Worm (Caenorhabditis elegans) whole organism, mixed stage, embryonic: ENCODE results near the gene rnst-2.
A peak's percentile ranks its signal among the peaks of the same experiment; 100 is the strongest.

Experiments used
- bed-3 ChIP-seq: fragments of 200-800 bp; sonication (Bioruptor generic); optimal IDR thresholded peaks from 3 replicates; lab custom pipeline; 2018; ENCODE audit warnings: mild to moderate bottlenecking, missing genetic modification characterization, moderate library complexity, missing compliant biosample characterization
- blmp-1 ChIP-seq: fragments of 150-350 bp; optimal IDR thresholded peaks from 2 replicates; lab custom pipeline; 2014; ENCODE audit warnings: missing biosample characterization, missing genetic modification characterization
- ceh-39 ChIP-seq: fragments of 150-350 bp; optimal IDR thresholded peaks from 2 replicates; lab custom pipeline; 2014; ENCODE audit warnings: missing biosample characterization, missing genetic modification characterization
- ceh-43 ChIP-seq: fragments of 200-800 bp; sonication (Bioruptor generic); optimal IDR thresholded peaks from 2 replicates; lab custom pipeline; 2018; ENCODE audit warnings: mild to moderate bottlenecking, missing genetic modification characterization, moderate library complexity, missing compliant biosample characterization
- ceh-83 ChIP-seq: fragments of 200-800 bp; sonication (Bioruptor generic); optimal IDR thresholded peaks from 2 replicates; lab custom pipeline; 2018; ENCODE audit warnings: mild to moderate bottlenecking, missing genetic modification characterization, missing compliant biosample characterization
- ces-1 ChIP-seq: fragments of 150-350 bp; optimal IDR thresholded peaks from 2 replicates; lab custom pipeline; 2014; ENCODE audit warnings: missing biosample characterization, missing genetic modification reagents, missing genetic modification characterization
- cnd-1 ChIP-seq: fragments of 200-800 bp; sonication (Bioruptor generic); optimal IDR thresholded peaks from 2 replicates; lab custom pipeline; 2018; ENCODE audit warnings: mild to moderate bottlenecking, missing genetic modification characterization, missing compliant biosample characterization
- flh-1 ChIP-seq: fragments of 200-800 bp; sonication (Bioruptor generic); optimal IDR thresholded peaks from 2 replicates; lab custom pipeline; 2018; ENCODE audit warnings: mild to moderate bottlenecking, missing genetic modification characterization, moderate library complexity, missing compliant biosample characterization
- hlh-1 ChIP-seq: fragments of 150-350 bp; optimal IDR thresholded peaks from 2 replicates; lab custom pipeline; 2014; ENCODE audit warnings: missing biosample characterization, missing genetic modification reagents, missing genetic modification characterization
- lin-32 ChIP-seq: fragments of 200-800 bp; sonication (Bioruptor generic); optimal IDR thresholded peaks from 2 replicates; lab custom pipeline; 2018; ENCODE audit warnings: mild to moderate bottlenecking, missing genetic modification characterization, missing compliant biosample characterization
- lsy-2 ChIP-seq: fragments of 150-350 bp; optimal IDR thresholded peaks from 2 replicates; lab custom pipeline; 2014; ENCODE audit warnings: missing biosample characterization, missing genetic modification characterization
- mab-5 ChIP-seq: fragments of 150-350 bp; optimal IDR thresholded peaks from 2 replicates; lab custom pipeline; 2014; ENCODE audit warnings: missing biosample characterization, missing genetic modification characterization
- mls-2 ChIP-seq: sonication (generic microtip); optimal IDR thresholded peaks from 2 replicates; lab custom pipeline; 2016; ENCODE audit warnings: mild to moderate bottlenecking, missing genetic modification characterization, moderate library complexity, missing compliant biosample characterization
- nhr-12 ChIP-seq: fragments of 150-350 bp; optimal IDR thresholded peaks from 2 replicates; lab custom pipeline; 2014; ENCODE audit warnings: missing biosample characterization, missing genetic modification characterization
- nhr-2 ChIP-seq: fragments of 150-350 bp; optimal IDR thresholded peaks from 2 replicates; lab custom pipeline; 2014; ENCODE audit warnings: missing biosample characterization, missing genetic modification characterization
- nhr-237 ChIP-seq: fragments of 150-350 bp; optimal IDR thresholded peaks from 2 replicates; lab custom pipeline; 2014; ENCODE audit warnings: missing biosample characterization, missing genetic modification characterization
- nhr-28 ChIP-seq: fragments of 150-350 bp; optimal IDR thresholded peaks from 2 replicates; lab custom pipeline; 2014; ENCODE audit warnings: missing biosample characterization, missing genetic modification characterization
- nhr-76 ChIP-seq: sonication (generic microtip); optimal IDR thresholded peaks from 2 replicates; lab custom pipeline; 2017; ENCODE audit warnings: missing biosample characterization, missing genetic modification characterization
- sem-2 ChIP-seq: fragments of 200-800 bp; sonication (Bioruptor generic); optimal IDR thresholded peaks from 2 replicates; lab custom pipeline; 2018; ENCODE audit warnings: mild to moderate bottlenecking, missing genetic modification characterization, missing compliant biosample characterization
- snpc-4 ChIP-seq: fragments of 150-350 bp; optimal IDR thresholded peaks from 2 replicates; lab custom pipeline; 2014; ENCODE audit warnings: missing biosample characterization, missing genetic modification characterization
- sptf-1 ChIP-seq: sonication (generic microtip); optimal IDR thresholded peaks from 2 replicates; lab custom pipeline; 2017; ENCODE audit warnings: mild to moderate bottlenecking, missing genetic modification characterization, moderate library complexity, missing compliant biosample characterization
- tbx-8 ChIP-seq: fragments of 200-800 bp; sonication (Bioruptor generic); optimal IDR thresholded peaks from 2 replicates; lab custom pipeline; 2018; ENCODE audit warnings: mild to moderate bottlenecking, missing genetic modification characterization, moderate library complexity, missing compliant biosample characterization
- unc-39 ChIP-seq: fragments of 150-350 bp; optimal IDR thresholded peaks from 2 replicates; lab custom pipeline; 2014; ENCODE audit warnings: missing biosample characterization, missing genetic modification characterization
- unc-62 ChIP-seq: fragments of 150-350 bp; optimal IDR thresholded peaks from 2 replicates; lab custom pipeline; 2014; ENCODE audit warnings: missing biosample characterization, missing genetic modification reagents, missing genetic modification characterization
- zip-8 ChIP-seq: fragments of 150-350 bp; optimal IDR thresholded peaks from 2 replicates; lab custom pipeline; 2014; ENCODE audit warnings: missing biosample characterization, missing genetic modification characterization
- ztf-11 ChIP-seq: fragments of 150-350 bp; optimal IDR thresholded peaks from 2 replicates; lab custom pipeline; 2014; ENCODE audit warnings: missing biosample characterization, missing genetic modification characterization

The rnst-2 gene

ce11 chrV:1074946-1075345, 13.6 kb downstream of the rnst-2 start, which contains the start of gene K10C9.1:
K10C9.1 (plus strand) TSS chrV:1075246.
- TF ChIP-seq mls-2 (tag; lab: Kevin White, UChicago) (no peak), blmp-1 (tag; lab: Kevin White, UChicago) (no peak), ces-1 (GFP tag; lab: Kevin White, UChicago) (peak; percentile 42)

DNA sequence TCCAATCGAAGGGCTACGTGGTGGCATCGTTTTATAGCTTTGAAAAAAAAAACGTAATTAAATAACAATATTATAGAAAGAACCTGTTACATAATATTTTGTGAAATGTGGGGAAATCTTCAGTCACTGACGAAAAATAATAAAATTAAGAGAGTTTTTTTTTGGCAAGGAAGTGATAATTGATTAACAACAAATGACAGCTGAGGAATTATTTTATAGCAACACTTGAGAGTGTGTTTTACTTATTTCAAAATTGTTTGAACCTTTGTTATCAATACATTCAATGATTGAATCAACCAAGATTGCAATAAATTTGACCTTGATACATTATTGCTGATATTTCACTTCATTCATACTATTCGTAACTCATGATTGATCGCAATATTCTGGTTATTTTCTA, 22.6 kb downstream of the rnst-2 start, which contains the start of gene Y50D4B.6:
TSS of gene Y50D4B.6 (plus strand) at position 301 of the 400 bp plus-strand sequence.
- no peak for TF ChIP-seq ztf-11
- TF ChIP-seq flh-1 = no peak
- TF ChIP-seq lsy-2 = no peak
- no peak for TF ChIP-seq hlh-1 (tag; lab: Kevin White, UChicago)
- TF ChIP-seq ceh-83 (GFP tag; lab: Kevin White, UChicago) = no peak
- no peak for TF ChIP-seq cnd-1 (tag; lab: Kevin White, UChicago)
- no peak for TF ChIP-seq tbx-8 (GFP tag; lab: Kevin White, UChicago)
- no peak for TF ChIP-seq nhr-76 (tag; lab: Kevin White, UChicago)
- no peak for TF ChIP-seq lin-32 (GFP tag; lab: Kevin White, UChicago)
- TF ChIP-seq nhr-12 (tag; lab: Kevin White, UChicago) = no peak
- no peak for TF ChIP-seq sem-2 (GFP tag; lab: Kevin White, UChicago)
- no peak for TF ChIP-seq zip-8 (tag; lab: Kevin White, UChicago)
- no peak for TF ChIP-seq nhr-2 (tag; lab: Kevin White, UChicago)
- no peak for TF ChIP-seq sptf-1 (tag; lab: Kevin White, UChicago)
- TF ChIP-seq snpc-4 (tag; lab: Kevin White, UChicago) = no peak
- TF ChIP-seq unc-39 = no peak

- TF ChIP-seq unc-39 (no peak), nhr-2 (tag; lab: Kevin White, UChicago) (no peak), ces-1 (GFP tag; lab: Kevin White, UChicago) (no peak), ceh-43 (GFP tag; lab: Kevin White, UChicago) (no peak)
These were observed 26.6 kb downstream of the rnst-2 start, which contains the start of gene clec-203 for ce11 chrV:1087983-1088382. clec-203 (plus strand) TSS chrV:1088283.

- TF ChIP-seq ces-1 (GFP tag; lab: Kevin White, UChicago) = no peak
- no peak for TF ChIP-seq mab-5 (tag; lab: Kevin White, UChicago)
These were observed 31.0 kb downstream of the rnst-2 start, which contains the start of gene Y50D4B.4 for ce11 chrV:1092359-1092758. Y50D4B.4 (plus strand) TSS chrV:1092659.

- TF ChIP-seq snpc-4 (tag; lab: Kevin White, UChicago) = no peak
- TF ChIP-seq nhr-28 = no peak
- no peak for TF ChIP-seq nhr-76 (tag; lab: Kevin White, UChicago)
- no peak for TF ChIP-seq bed-3 (GFP tag; lab: Kevin White, UChicago)
- TF ChIP-seq ztf-11 = no peak
- no peak for TF ChIP-seq sem-2 (GFP tag; lab: Kevin White, UChicago)
- TF ChIP-seq ceh-43 (GFP tag; lab: Kevin White, UChicago) = no peak
- no peak for TF ChIP-seq ceh-39 (tag; lab: Kevin White, UChicago)
- no peak for TF ChIP-seq blmp-1 (tag; lab: Kevin White, UChicago)
These were observed 38.9 kb downstream of the rnst-2 start, which contains the start of gene Y50D4B.2 for ce11 chrV:1100280-1100679. Y50D4B.2 (plus strand) TSS chrV:1100580.

DNA sequence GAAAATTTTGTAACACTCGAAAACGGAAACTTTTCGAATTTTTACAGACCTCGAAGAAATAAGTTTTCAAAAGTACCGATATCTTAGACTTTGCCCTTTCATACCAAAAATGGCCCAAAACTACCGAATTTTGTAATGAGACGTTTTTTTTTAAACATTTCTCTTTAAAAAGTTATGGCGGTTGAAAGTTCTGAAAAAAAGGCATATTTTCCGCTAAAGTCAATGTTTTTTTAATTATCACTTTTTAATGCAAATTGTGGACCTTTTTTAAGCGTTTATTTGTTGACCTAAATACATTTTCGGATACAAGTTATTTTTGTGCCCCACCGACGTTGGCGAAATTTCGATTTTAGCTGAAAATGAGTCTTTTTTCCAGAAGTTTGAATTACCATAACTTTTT, 41.2 kb downstream of the rnst-2 start:
- TF ChIP-seq sem-2 (GFP tag; lab: Kevin White, UChicago) = no peak
- no peak for TF ChIP-seq ceh-83 (GFP tag; lab: Kevin White, UChicago)
- TF ChIP-seq ztf-11 = no peak
- no peak for TF ChIP-seq cnd-1 (tag; lab: Kevin White, UChicago)
- TF ChIP-seq blmp-1 (tag; lab: Kevin White, UChicago) = no peak
- TF ChIP-seq nhr-237 = no peak
- no peak for TF ChIP-seq unc-39
- TF ChIP-seq lsy-2 = no peak
- no peak for TF ChIP-seq nhr-2 (tag; lab: Kevin White, UChicago)
- no peak for TF ChIP-seq snpc-4 (tag; lab: Kevin White, UChicago)

DNA sequence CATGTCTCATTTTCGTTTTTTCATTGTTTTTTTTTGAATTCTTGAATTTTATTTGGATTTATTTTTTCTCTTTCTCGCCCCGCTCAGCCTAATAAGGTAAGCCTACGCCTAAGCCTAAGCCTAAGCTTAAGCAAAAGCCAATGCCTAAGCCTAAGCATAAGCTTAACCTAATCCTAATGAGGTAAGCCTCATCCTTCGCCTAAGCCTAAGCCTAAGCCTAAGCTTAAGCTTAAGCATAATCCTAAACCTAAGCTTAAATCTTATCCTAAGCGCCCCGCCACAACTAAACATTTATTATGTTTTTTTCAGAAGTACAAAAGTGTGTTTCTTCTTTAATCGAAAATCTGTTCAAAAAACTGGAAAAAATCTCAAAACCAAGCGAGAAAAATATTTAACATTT, 50.8 kb downstream of the rnst-2 start:
- no peak for TF ChIP-seq unc-62 (GFP tag; lab: Kevin White, UChicago)
- TF ChIP-seq ceh-39 (tag; lab: Kevin White, UChicago) = no peak
- no peak for TF ChIP-seq lsy-2
